Fruit fly (Drosophila melanogaster) whole organism, embryonic: ENCODE data around the gene CG34126.

Experiments
- Bteb2 ChIP-seq: fragments of 200-800 bp; sonication (Bioruptor generic); optimal IDR thresholded peaks from 2 replicates; lab custom pipeline; 2016; ENCODE audit warnings: missing biosample characterization, missing genetic modification characterization
- CG10321 ChIP-seq: fragments of 200-800 bp; sonication (Bioruptor generic); IDR thresholded peaks from 2 replicates; pipeline ENCODE4 v1.3.6; 2022; ENCODE audit warnings: missing biosample characterization, missing genetic modification characterization
- CG10959 ChIP-seq: fragments of 200-800 bp; sonication (Bioruptor generic); IDR thresholded peaks from 2 replicates; pipeline ENCODE4 v1.3.6; 2022; ENCODE audit warnings: missing biosample characterization, missing genetic modification characterization
- CG13287 ChIP-seq: fragments of 200-800 bp; sonication (Bioruptor generic); IDR thresholded peaks from 2 replicates; pipeline ENCODE4 v1.3.6; 2022; ENCODE audit warnings: missing biosample characterization, missing genetic modification characterization; ENCODE audit not compliant: partially characterized antibody
- CG15269 ChIP-seq: fragments of 200-800 bp; sonication (Bioruptor generic); optimal IDR thresholded peaks from 2 replicates; lab custom pipeline; 2018; ENCODE audit warnings: missing biosample characterization, mild to moderate bottlenecking, missing genetic modification characterization, moderate library complexity
- CG17186 ChIP-seq: fragments of 200-800 bp; sonication (Bioruptor generic); optimal IDR thresholded peaks from 3 replicates; lab custom pipeline; 2017; ENCODE audit warnings: missing biosample characterization, missing genetic modification reagents, missing genetic modification characterization
- CG17361 ChIP-seq: fragments of 200-800 bp; sonication (Bioruptor generic); IDR thresholded peaks from 3 replicates; pipeline ENCODE4 v1.3.6; 2022; ENCODE audit warnings: missing biosample characterization, missing genetic modification characterization
- CG18262 ChIP-seq: fragments of 200-800 bp; optimal IDR thresholded peaks from 3 replicates; lab custom pipeline; 2019; ENCODE audit warnings: missing biosample characterization, mild to moderate bottlenecking, missing genetic modification characterization, moderate library complexity
- CG1832 ChIP-seq: fragments of 200-800 bp; sonication (Bioruptor generic); optimal IDR thresholded peaks from 2 replicates; lab custom pipeline; 2017; ENCODE audit warnings: missing biosample characterization, mild to moderate bottlenecking, missing genetic modification characterization, inconsistent platforms
- CG4424 ChIP-seq: fragments of 200-800 bp; sonication (Bioruptor generic); optimal IDR thresholded peaks from 3 replicates; lab custom pipeline; 2016; ENCODE audit warnings: missing biosample characterization, missing genetic modification characterization
- CG4617 ChIP-seq: fragments of 200-800 bp; sonication (Bioruptor generic); optimal IDR thresholded peaks from 3 replicates; lab custom pipeline; 2016; ENCODE audit warnings: missing biosample characterization, missing genetic modification characterization, borderline replicate concordance
- CG6175 ChIP-seq: fragments of 200-800 bp; sonication (Bioruptor generic); IDR thresholded peaks from 3 replicates; pipeline ENCODE4 v1.3.6; 2022; ENCODE audit warnings: missing biosample characterization, missing genetic modification characterization
- CG6791 ChIP-seq: fragments of 200-800 bp; sonication (Bioruptor generic); IDR thresholded peaks from 3 replicates; pipeline ENCODE4 v1.3.6; 2022; ENCODE audit warnings: missing biosample characterization, missing genetic modification characterization; ENCODE audit not compliant: partially characterized antibody
- CG6854 ChIP-seq: fragments of 200-800 bp; sonication (Bioruptor generic); optimal IDR thresholded peaks from 3 replicates; lab custom pipeline; 2017; ENCODE audit warnings: missing biosample characterization, mild to moderate bottlenecking, missing genetic modification characterization
- CG7556 ChIP-seq: fragments of 200-800 bp; sonication (Bioruptor generic); optimal IDR thresholded peaks from 2 replicates; lab custom pipeline; 2017; ENCODE audit warnings: missing biosample characterization, mild to moderate bottlenecking, missing genetic modification characterization
- CG8089 ChIP-seq: fragments of 200-800 bp; sonication (Bioruptor generic); optimal IDR thresholded peaks from 3 replicates; lab custom pipeline; 2016; ENCODE audit warnings: missing biosample characterization, missing genetic modification characterization
- CTCF ChIP-seq: fragments of 200-800 bp; sonication (Bioruptor generic); optimal IDR thresholded peaks from 2 replicates; lab custom pipeline; 2017; ENCODE audit warnings: missing biosample characterization, mild to moderate bottlenecking, missing genetic modification characterization, moderate library complexity
- Chrac-16 ChIP-seq: fragments of 200-800 bp; sonication (Bioruptor generic); optimal IDR thresholded peaks from 3 replicates; lab custom pipeline; 2016; ENCODE audit warnings: missing biosample characterization, missing genetic modification characterization
- Dbx ChIP-seq: fragments of 200-800 bp; sonication (Bioruptor generic); IDR thresholded peaks from 3 replicates; pipeline ENCODE4 v1.3.6; 2022; ENCODE audit warnings: missing biosample characterization, missing genetic modification characterization
- HLH3B ChIP-seq: fragments of 200-800 bp; sonication (Bioruptor generic); IDR thresholded peaks from 2 replicates; pipeline ENCODE4 v1.3.6; 2022; ENCODE audit warnings: missing biosample characterization, missing genetic modification characterization
- HmgD ChIP-seq: fragments of 200-800 bp; sonication (Bioruptor generic); optimal IDR thresholded peaks from 3 replicates; lab custom pipeline; 2016; ENCODE audit warnings: missing biosample characterization, missing genetic modification characterization
- HmgZ ChIP-seq: fragments of 200-800 bp; sonication (Bioruptor generic); optimal IDR thresholded peaks from 2 replicates; lab custom pipeline; 2018; ENCODE audit warnings: missing biosample characterization, mild to moderate bottlenecking, missing genetic modification characterization
- Hr3 ChIP-seq: fragments of 200-800 bp; sonication (Bioruptor generic); optimal IDR thresholded peaks from 3 replicates; lab custom pipeline; 2016; ENCODE audit warnings: missing biosample characterization, missing genetic modification characterization
- MBD-R2 ChIP-seq: fragments of 200-800 bp; sonication (Bioruptor generic); IDR thresholded peaks from 2 replicates; pipeline ENCODE4 v1.3.6; 2022; ENCODE audit warnings: missing biosample characterization, missing genetic modification characterization
- Myb ChIP-seq: fragments of 200-800 bp; sonication (Bioruptor generic); optimal IDR thresholded peaks from 2 replicates; lab custom pipeline; 2016; ENCODE audit warnings: missing biosample characterization, missing genetic modification characterization
- Nf-YC ChIP-seq: fragments of 200-800 bp; optimal IDR thresholded peaks from 3 replicates; lab custom pipeline; 2019; ENCODE audit warnings: missing biosample characterization, mild to moderate bottlenecking, missing genetic modification characterization, moderate library complexity
- NfI ChIP-seq: fragments of 200-800 bp; sonication (Bioruptor generic); optimal IDR thresholded peaks from 3 replicates; lab custom pipeline; 2018; ENCODE audit warnings: missing biosample characterization, mild to moderate bottlenecking, missing genetic modification characterization, moderate library complexity
- Ptx1 ChIP-seq: fragments of 200-800 bp; sonication (Bioruptor generic); IDR thresholded peaks from 2 replicates; pipeline ENCODE4 v1.3.6; 2022; ENCODE audit warnings: missing biosample characterization, missing genetic modification characterization
- Sry-δ ChIP-seq: fragments of 200-800 bp; sonication (Bioruptor generic); optimal IDR thresholded peaks from 2 replicates; lab custom pipeline; 2016; ENCODE audit warnings: missing biosample characterization, missing genetic modification characterization
- TFAM ChIP-seq: fragments of 200-800 bp; sonication (Bioruptor generic); optimal IDR thresholded peaks from 2 replicates; lab custom pipeline; 2017; ENCODE audit warnings: missing biosample characterization, missing genetic modification characterization, inconsistent platforms
- ase ChIP-seq: fragments of 200-800 bp; sonication (Bioruptor generic); IDR thresholded peaks from 3 replicates; pipeline ENCODE4 v1.3.6; 2022; ENCODE audit warnings: missing biosample characterization, missing genetic modification characterization
- cas ChIP-seq: fragments of 200-800 bp; sonication (Bioruptor generic); IDR thresholded peaks from 2 replicates; pipeline ENCODE4 v1.3.6; 2022; ENCODE audit warnings: missing biosample characterization, missing genetic modification characterization
- cg ChIP-seq: fragments of 200-800 bp; sonication (Bioruptor generic); optimal IDR thresholded peaks from 3 replicates; lab custom pipeline; 2019; ENCODE audit warnings: missing biosample characterization, mild to moderate bottlenecking, missing genetic modification characterization, moderate library complexity
- chm ChIP-seq: fragments of 200-800 bp; sonication (Bioruptor generic); IDR thresholded peaks from 2 replicates; pipeline ENCODE4 v1.3.6; 2022; ENCODE audit warnings: missing biosample characterization, missing genetic modification characterization
- dan ChIP-seq: fragments of 200-800 bp; sonication (Bioruptor generic); IDR thresholded peaks from 2 replicates; pipeline ENCODE4 v1.3.6; 2022; ENCODE audit warnings: missing biosample characterization, missing genetic modification characterization
- danr ChIP-seq: fragments of 200-800 bp; sonication (Bioruptor generic); IDR thresholded peaks from 2 replicates; pipeline ENCODE4 v1.3.6; 2022; ENCODE audit warnings: missing biosample characterization, missing genetic modification characterization
- dati ChIP-seq: fragments of 200-800 bp; sonication (Bioruptor generic); IDR thresholded peaks from 2 replicates; pipeline ENCODE4 v1.3.6; 2022; ENCODE audit warnings: missing biosample characterization, missing genetic modification characterization
- dpn ChIP-seq, 2 experiments: fragments of 200-800 bp; sonication (Bioruptor generic); optimal IDR thresholded peaks; 3 replicates each; lab custom pipeline; 2016; ENCODE audit warnings: missing biosample characterization in 2 of 2, missing genetic modification characterization in 2 of 2
- dysf ChIP-seq: fragments of 200-800 bp; sonication (Bioruptor generic); IDR thresholded peaks from 3 replicates; pipeline ENCODE4 v1.3.6; 2022; ENCODE audit warnings: missing biosample characterization, missing genetic modification characterization
- exex ChIP-seq: fragments of 200-800 bp; sonication (Bioruptor generic); optimal IDR thresholded peaks from 4 replicates; lab custom pipeline; 2018; ENCODE audit warnings: missing biosample characterization, mild to moderate bottlenecking, missing genetic modification characterization, moderate library complexity
- jing ChIP-seq: fragments of 200-800 bp; sonication (Bioruptor generic); optimal IDR thresholded peaks from 2 replicates; lab custom pipeline; 2018; ENCODE audit warnings: missing biosample characterization, mild to moderate bottlenecking, missing genetic modification characterization
- kni ChIP-seq: fragments of 200-800 bp; sonication (Bioruptor generic); optimal IDR thresholded peaks from 3 replicates; lab custom pipeline; 2017; ENCODE audit warnings: mild to moderate bottlenecking, missing biosample characterization, missing genetic modification reagents, missing genetic modification characterization
- pita ChIP-seq: fragments of 200-800 bp; sonication (Bioruptor generic); optimal IDR thresholded peaks from 2 replicates; lab custom pipeline; 2017; ENCODE audit warnings: missing biosample characterization, mild to moderate bottlenecking, missing genetic modification characterization
- prd ChIP-seq, 3 experiments: fragments of >200 bp in 2 of 3; fragments of 200-800 bp in 1 of 3; sonication (Bioruptor generic) in 1 of 3; optimal IDR thresholded peaks in 2 of 3; IDR thresholded peaks in 1 of 3; 2 replicates in 2 of 3; 3 replicates in 1 of 3; pipeline versions ENCODE4 v1.3.6 to Lab custom; 2017 to 2022; ENCODE audit warnings: missing biosample characterization in 1 of 3, missing genetic modification characterization in 1 of 3
- sens-2 ChIP-seq: fragments of 200-800 bp; sonication (Bioruptor generic); IDR thresholded peaks from 2 replicates; pipeline ENCODE4 v1.3.6; 2022; ENCODE audit warnings: missing biosample characterization, missing genetic modification characterization
- trem ChIP-seq: fragments of 200-800 bp; optimal IDR thresholded peaks from 3 replicates; lab custom pipeline; 2019; ENCODE audit warnings: missing biosample characterization, mild to moderate bottlenecking, missing genetic modification characterization, moderate library complexity
- trh ChIP-seq: fragments of 200-800 bp; sonication (Bioruptor generic); optimal IDR thresholded peaks from 2 replicates; lab custom pipeline; 2016; ENCODE audit warnings: missing biosample characterization, missing genetic modification characterization
- twi ChIP-seq: fragments of 200-800 bp; optimal IDR thresholded peaks from 2 replicates; lab custom pipeline; 2019; ENCODE audit warnings: missing biosample characterization, mild to moderate bottlenecking, missing genetic modification characterization, moderate library complexity
- wek ChIP-seq: fragments of 200-800 bp; sonication (Bioruptor generic); optimal IDR thresholded peaks from 3 replicates; lab custom pipeline; 2018; ENCODE audit warnings: missing biosample characterization, mild to moderate bottlenecking, missing genetic modification characterization, moderate library complexity
- wor ChIP-seq: fragments of 200-800 bp; sonication (Bioruptor generic); IDR thresholded peaks from 2 replicates; pipeline ENCODE4 v1.3.6; 2022; ENCODE audit warnings: missing biosample characterization, missing genetic modification characterization

Gene CG34126

DNA sequence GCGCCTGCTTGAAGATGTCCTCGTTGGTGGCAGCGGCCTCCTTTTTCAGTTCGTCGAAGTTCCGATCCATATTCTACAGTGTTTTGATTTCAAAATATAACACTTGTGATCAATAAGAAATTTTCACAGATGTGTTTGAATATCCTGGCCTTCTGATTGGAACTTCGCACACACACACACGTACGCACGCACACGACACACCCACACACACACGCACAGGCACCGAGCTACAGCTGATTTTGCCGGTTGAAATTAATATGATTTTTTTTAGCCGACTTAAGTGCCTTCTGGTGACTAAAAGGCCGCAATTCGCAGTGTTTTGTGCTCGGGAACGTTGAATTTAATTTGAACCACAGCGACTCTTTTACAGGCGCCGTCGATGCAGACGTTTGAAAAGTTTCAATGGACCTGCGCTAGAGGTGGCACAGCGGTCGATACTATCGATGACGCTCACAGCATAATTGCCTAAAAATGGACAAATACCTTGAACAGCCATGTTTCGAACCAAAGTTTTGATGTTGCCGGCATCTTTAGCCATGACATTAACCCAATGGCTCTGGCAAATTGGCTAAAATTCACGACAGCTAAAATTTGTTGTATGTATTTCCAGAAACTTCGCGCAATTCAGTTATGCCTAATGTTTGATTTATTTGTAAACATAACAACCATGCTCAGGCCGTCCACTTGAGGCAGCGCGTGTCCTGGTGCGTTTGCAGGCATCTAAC lies 28.1 kb downstream of the CG34126 start, which contains the start of gene Rtnl1 (continued):
- TF ChIP-seq CG17186 (GFP tag; lab: Kevin White, UChicago) (peak; percentile 59), trh (GFP tag; lab: Kevin White, UChicago) (no peak), CG6791 (GFP tag; lab: Robert Waterston, UW) (peak; percentile 93), prd (optimal IDR thresholded peaks at IDR 0.05; lab: Kevin White, UChicago) (no peak), prd (GFP tag; IDR thresholded peaks at IDR 0.05; lab: Robert Waterston, UW) (no peak), CG10321 (GFP tag; lab: Robert Waterston, UW) (no peak), TFAM (GFP tag; lab: Kevin White, UChicago) (no peak), wek (GFP tag; lab: Kevin White, UChicago) (no peak), cas (GFP tag; lab: Robert Waterston, UW) (no peak), dati (no peak), CG6854 (GFP tag; lab: Kevin White, UChicago) (no peak), Chrac-16 (GFP tag; lab: Kevin White, UChicago) (no peak), NfI (GFP tag; lab: Kevin White, UChicago) (no peak), Bteb2 (GFP tag; lab: Kevin White, UChicago) (peak; percentile 21), CG6175 (GFP tag; lab: Robert Waterston, UW) (0 out of 3 replicates have a peak, but pooled peaks have one; percentile 7), Sry-δ (GFP tag; lab: Kevin White, UChicago) (peak; percentile 100), dpn (GFP tag; optimal IDR thresholded peaks at IDR 0.05; lab: Kevin White, UChicago) (peak; percentile 42 to 52), CG8089 (GFP tag; lab: Kevin White, UChicago) (no peak), pita (GFP tag; lab: Kevin White, UChicago) (peak; percentile 93), HmgD (GFP tag; lab: Kevin White, UChicago) (peak; percentile 88), chm (GFP tag; lab: Robert Waterston, UW) (peak; percentile 48; the same call in 1 of the 2 replicates), CG10959 (no peak), cg (GFP tag; lab: Kevin White, UChicago) (peak; percentile 95), Myb (GFP tag; lab: Kevin White, UChicago) (peak; percentile 87), danr (no peak), CG4617 (GFP tag; lab: Kevin White, UChicago) (peak; percentile 81), dan (GFP tag; lab: Robert Waterston, UW) (no peak), CG15269 (tag; lab: Kevin White, UChicago) (no peak), sens-2 (no peak), wor (GFP tag; lab: Robert Waterston, UW) (no peak), Hr3 (no peak), CG18262 (tag; lab: Kevin White, UChicago) (peak; percentile 22), kni (GFP tag; lab: Kevin White, UChicago) (no peak), twi (tag; lab: Kevin White, UChicago) (no peak), Dbx (GFP tag; lab: Robert Waterston, UW) (peak; percentile 42; the same call in 2 of the 3 replicates), CG17361 (GFP tag; lab: Robert Waterston, UW) (peak; percentile 50; the same call in 1 of the 3 replicates), HLH3B (GFP tag; lab: Robert Waterston, UW) (no peak), jing (GFP tag; lab: Kevin White, UChicago) (no peak), CTCF (GFP tag; lab: Kevin White, UChicago) (peak; percentile 78), CG4424 (GFP tag; lab: Kevin White, UChicago) (peak; percentile 24), ase (no peak), CG13287 (peak; percentile 97), HmgZ (peak; percentile 87), Nf-YC (tag; lab: Kevin White, UChicago) (peak; percentile 65), CG1832 (no peak), MBD-R2 (peak; percentile 80), Ptx1 (GFP tag; lab: Robert Waterston, UW) (no peak), dysf (GFP tag; lab: Robert Waterston, UW) (0 out of 3 replicates have a peak, but pooled peaks have one; percentile 12), CG7556 (GFP tag; lab: Kevin White, UChicago) (peak; percentile 8), trem (peak; percentile 81), exex (tag; lab: Kevin White, UChicago) (no peak)
